Fruit fly (Drosophila melanogaster) whole organism, embryonic: ENCODE data around the gene CG9674.

Experiments used
- Awh ChIP-seq: fragments of 200-800 bp; sonication (Bioruptor generic); IDR thresholded peaks from 2 replicates; pipeline ENCODE4, ENCODE4 v1.3.6; 2022; ENCODE audit warnings: missing biosample characterization, missing genetic modification characterization
- CG10274 ChIP-seq: fragments of 200-800 bp; sonication (Bioruptor generic); optimal IDR thresholded peaks from 3 replicates; lab custom pipeline; 2017; ENCODE audit warnings: missing biosample characterization, mild to moderate bottlenecking, missing genetic modification characterization
- CG10979 ChIP-seq: fragments of 200-800 bp; sonication (Bioruptor generic); optimal IDR thresholded peaks from 2 replicates; lab custom pipeline; 2018; ENCODE audit warnings: missing biosample characterization, mild to moderate bottlenecking, missing genetic modification characterization, moderate library complexity
- CG11456 ChIP-seq: fragments of 200-800 bp; sonication (Bioruptor generic); IDR thresholded peaks from 3 replicates; pipeline ENCODE4 v1.3.6; 2022; ENCODE audit warnings: missing biosample characterization, missing genetic modification characterization
- CG12104 ChIP-seq: fragments of 200-800 bp; sonication (Bioruptor generic); optimal IDR thresholded peaks from 3 replicates; lab custom pipeline; 2016; ENCODE audit warnings: missing biosample characterization, missing genetic modification characterization
- CG12236 ChIP-seq: fragments of 200-800 bp; sonication (Bioruptor generic); optimal IDR thresholded peaks from 2 replicates; lab custom pipeline; 2016; ENCODE audit warnings: missing biosample characterization, missing genetic modification characterization
- CG14050 ChIP-seq: fragments of 200-800 bp; sonication (Bioruptor generic); IDR thresholded peaks from 3 replicates; pipeline ENCODE4 v1.3.6; 2022; ENCODE audit warnings: missing biosample characterization, missing genetic modification characterization
- CG14441 ChIP-seq: fragments of 200-800 bp; sonication (Bioruptor generic); IDR thresholded peaks from 2 replicates; pipeline ENCODE4 v1.3.6; 2022; ENCODE audit warnings: missing biosample characterization, missing genetic modification characterization
- CG1529 ChIP-seq: fragments of 200-800 bp; sonication (Bioruptor generic); optimal IDR thresholded peaks from 3 replicates; lab custom pipeline; 2018; ENCODE audit warnings: missing biosample characterization, missing genetic modification characterization
- CG1647 ChIP-seq: fragments of 200-800 bp; sonication (Bioruptor generic); optimal IDR thresholded peaks from 3 replicates; lab custom pipeline; 2016; ENCODE audit warnings: missing biosample characterization, missing genetic modification characterization
- CG2202 ChIP-seq: fragments of 200-800 bp; sonication (Bioruptor generic); optimal IDR thresholded peaks from 2 replicates; lab custom pipeline; 2018; ENCODE audit warnings: missing biosample characterization, mild to moderate bottlenecking, missing genetic modification characterization
- CG3281 ChIP-seq: fragments of 200-800 bp; sonication (Bioruptor generic); optimal IDR thresholded peaks from 3 replicates; lab custom pipeline; 2017; ENCODE audit warnings: missing biosample characterization, mild to moderate bottlenecking, missing genetic modification characterization
- CG3726 ChIP-seq: fragments of 200-800 bp; sonication (Bioruptor generic); IDR thresholded peaks from 3 replicates; pipeline ENCODE4, ENCODE4 v1.3.6; 2022; ENCODE audit warnings: missing biosample characterization, missing genetic modification characterization
- CG4707 ChIP-seq: fragments of 200-800 bp; sonication (Bioruptor generic); optimal IDR thresholded peaks from 2 replicates; lab custom pipeline; 2018; ENCODE audit warnings: missing biosample characterization, mild to moderate bottlenecking, missing genetic modification characterization, moderate library complexity
- CG6813 ChIP-seq: fragments of 200-800 bp; sonication (Bioruptor generic); optimal IDR thresholded peaks from 2 replicates; lab custom pipeline; 2017; ENCODE audit warnings: missing biosample characterization, missing genetic modification characterization, mild to moderate bottlenecking, moderate library complexity, missing genetic modification reagents
- CG7271 ChIP-seq: fragments of 200-800 bp; sonication (Bioruptor generic); optimal IDR thresholded peaks from 2 replicates; lab custom pipeline; 2018; ENCODE audit warnings: missing biosample characterization, mild to moderate bottlenecking, missing genetic modification characterization, moderate library complexity
- CG8359 ChIP-seq: fragments of 200-800 bp; sonication (Bioruptor generic); optimal IDR thresholded peaks from 2 replicates; lab custom pipeline; 2017; ENCODE audit warnings: missing biosample characterization, mild to moderate bottlenecking, missing genetic modification characterization, borderline replicate concordance
- CG9437 ChIP-seq: fragments of 200-800 bp; sonication (Bioruptor generic); optimal IDR thresholded peaks from 2 replicates; lab custom pipeline; 2018; ENCODE audit warnings: missing biosample characterization, mild to moderate bottlenecking, missing genetic modification characterization
- CG9876 ChIP-seq: fragments of 200-800 bp; sonication (Bioruptor generic); optimal IDR thresholded peaks from 2 replicates; lab custom pipeline; 2016; ENCODE audit warnings: missing biosample characterization, missing genetic modification characterization
- CoRest ChIP-seq: fragments of 200-800 bp; sonication (Bioruptor generic); optimal IDR thresholded peaks from 3 replicates; lab custom pipeline; 2018; ENCODE audit warnings: missing biosample characterization, mild to moderate bottlenecking, missing genetic modification characterization, moderate library complexity
- Dfd ChIP-seq, 2 experiments: fragments of >200 bp; optimal IDR thresholded peaks; 2 replicates each; lab custom pipeline; 2017; ENCODE audit warnings: missing biosample characterization in 2 of 2, missing genetic modification characterization in 2 of 2
- Fer1 ChIP-seq: fragments of 200-800 bp; sonication (Bioruptor generic); optimal IDR thresholded peaks from 2 replicates; lab custom pipeline; 2017; ENCODE audit warnings: missing biosample characterization, mild to moderate bottlenecking, missing genetic modification characterization
- Fer3 ChIP-seq: fragments of 200-800 bp; sonication (Bioruptor generic); optimal IDR thresholded peaks from 2 replicates; lab custom pipeline; 2018; ENCODE audit warnings: missing biosample characterization, mild to moderate bottlenecking, missing genetic modification characterization, moderate library complexity
- H2.0 ChIP-seq: fragments of 200-800 bp; sonication (Bioruptor generic); IDR thresholded peaks from 2 replicates; pipeline ENCODE4 v1.3.6; 2022; ENCODE audit warnings: missing biosample characterization, missing genetic modification characterization
- HHEX ChIP-seq: fragments of 200-800 bp; sonication (Bioruptor generic); optimal IDR thresholded peaks from 3 replicates; lab custom pipeline; 2017; ENCODE audit warnings: missing biosample characterization, mild to moderate bottlenecking, missing genetic modification characterization, missing genetic modification reagents
- HmgZ ChIP-seq: fragments of 200-800 bp; sonication (Bioruptor generic); optimal IDR thresholded peaks from 2 replicates; lab custom pipeline; 2018; ENCODE audit warnings: missing biosample characterization, mild to moderate bottlenecking, missing genetic modification characterization
- Hr3 ChIP-seq: fragments of 200-800 bp; sonication (Bioruptor generic); optimal IDR thresholded peaks from 3 replicates; lab custom pipeline; 2016; ENCODE audit warnings: missing biosample characterization, missing genetic modification characterization
- Max ChIP-seq: fragments of 200-800 bp; sonication (Bioruptor generic); optimal IDR thresholded peaks from 2 replicates; lab custom pipeline; 2016; ENCODE audit warnings: missing biosample characterization, mild to moderate bottlenecking, missing genetic modification characterization
- NfI ChIP-seq: fragments of 200-800 bp; sonication (Bioruptor generic); optimal IDR thresholded peaks from 3 replicates; lab custom pipeline; 2018; ENCODE audit warnings: missing biosample characterization, mild to moderate bottlenecking, missing genetic modification characterization, moderate library complexity
- Side ChIP-seq: fragments of 200-800 bp; sonication (Bioruptor generic); optimal IDR thresholded peaks from 2 replicates; lab custom pipeline; 2016; ENCODE audit warnings: missing biosample characterization, missing genetic modification characterization
- ap ChIP-seq: fragments of 200-800 bp; sonication (Bioruptor generic); IDR thresholded peaks from 2 replicates; pipeline ENCODE4 v1.3.6; 2022; ENCODE audit warnings: missing biosample characterization, missing genetic modification characterization
- bbx ChIP-seq: fragments of 200-800 bp; sonication (Bioruptor generic); IDR thresholded peaks from 2 replicates; pipeline ENCODE4 v1.3.6; 2022; ENCODE audit warnings: missing biosample characterization, missing genetic modification characterization; ENCODE audit not compliant: partially characterized antibody
- bsh ChIP-seq, 2 experiments: fragments of 200-800 bp; sonication (Bioruptor generic); optimal IDR thresholded peaks; 2 replicates each; lab custom pipeline; 2017 to 2018; ENCODE audit warnings: mild to moderate bottlenecking in 2 of 2, missing biosample characterization in 2 of 2, missing genetic modification characterization in 2 of 2, moderate library complexity in 1 of 2
- croc ChIP-seq: fragments of 200-800 bp; sonication (Bioruptor generic); conservative IDR thresholded peaks from 3 replicates; pipeline ENCODE4 v1.3.6; 2022; ENCODE audit warnings: missing biosample characterization, missing genetic modification characterization
- disco-r ChIP-seq: fragments of 200-800 bp; sonication (Bioruptor generic); optimal IDR thresholded peaks from 2 replicates; lab custom pipeline; 2016; ENCODE audit warnings: missing biosample characterization, missing genetic modification characterization
- dysf ChIP-seq: fragments of 200-800 bp; sonication (Bioruptor generic); IDR thresholded peaks from 3 replicates; pipeline ENCODE4 v1.3.6; 2022; ENCODE audit warnings: missing biosample characterization, missing genetic modification characterization
- fd96Cb ChIP-seq: fragments of 200-800 bp; sonication (Bioruptor generic); optimal IDR thresholded peaks from 2 replicates; lab custom pipeline; 2018; ENCODE audit warnings: missing biosample characterization, mild to moderate bottlenecking, missing genetic modification characterization, moderate library complexity
- fru ChIP-seq: fragments of >200 bp; optimal IDR thresholded peaks from 2 replicates; lab custom pipeline; 2017
- gcm ChIP-seq: fragments of 200-800 bp; sonication (Bioruptor generic); optimal IDR thresholded peaks from 2 replicates; lab custom pipeline; 2019; ENCODE audit warnings: missing biosample characterization, mild to moderate bottlenecking, missing genetic modification characterization, moderate library complexity
- gcm2 ChIP-seq: fragments of 200-800 bp; sonication (Bioruptor generic); optimal IDR thresholded peaks from 2 replicates; lab custom pipeline; 2016; ENCODE audit warnings: missing biosample characterization, missing genetic modification characterization
- gsb ChIP-seq: fragments of 200-800 bp; sonication (Bioruptor generic); IDR thresholded peaks from 2 replicates; pipeline ENCODE4 v1.3.6; 2022; ENCODE audit warnings: missing biosample characterization, missing genetic modification characterization
- lilli ChIP-seq: fragments of 200-800 bp; sonication (Bioruptor generic); optimal IDR thresholded peaks from 3 replicates; lab custom pipeline; 2016; ENCODE audit warnings: missing biosample characterization, missing genetic modification characterization
- mld ChIP-seq: fragments of 200-800 bp; sonication (Bioruptor generic); IDR thresholded peaks from 3 replicates; pipeline ENCODE4 v1.3.6; 2022; ENCODE audit warnings: missing biosample characterization, missing genetic modification characterization; ENCODE audit not compliant: partially characterized antibody
- phol ChIP-seq: fragments of 200-800 bp; sonication (Bioruptor generic); optimal IDR thresholded peaks from 3 replicates; lab custom pipeline; 2018; ENCODE audit warnings: missing biosample characterization, mild to moderate bottlenecking, missing genetic modification characterization, moderate library complexity
- pzg ChIP-seq: fragments of 200-800 bp; sonication (Bioruptor generic); optimal IDR thresholded peaks from 3 replicates; lab custom pipeline; 2018; ENCODE audit warnings: missing biosample characterization, mild to moderate bottlenecking, missing genetic modification characterization, moderate library complexity
- salm ChIP-seq: fragments of 200-800 bp; sonication (Bioruptor generic); optimal IDR thresholded peaks from 2 replicates; lab custom pipeline; 2018; ENCODE audit warnings: missing biosample characterization, mild to moderate bottlenecking, missing genetic modification characterization
- sr ChIP-seq: fragments of 200-800 bp; sonication (Bioruptor generic); IDR thresholded peaks from 3 replicates; pipeline ENCODE4 v1.3.6; 2022; ENCODE audit warnings: missing biosample characterization, missing genetic modification characterization
- stwl ChIP-seq: fragments of 200-800 bp; sonication (Bioruptor generic); optimal IDR thresholded peaks from 3 replicates; lab custom pipeline; 2018; ENCODE audit warnings: missing biosample characterization, mild to moderate bottlenecking, missing genetic modification characterization, moderate library complexity
- unpg ChIP-seq: fragments of 200-800 bp; sonication (Bioruptor generic); optimal IDR thresholded peaks from 3 replicates; lab custom pipeline; 2018; ENCODE audit warnings: missing biosample characterization, mild to moderate bottlenecking, missing genetic modification characterization, moderate library complexity
- usp ChIP-seq: fragments of >200 bp; optimal IDR thresholded peaks from 2 replicates; lab custom pipeline; 2017; ENCODE audit warnings: missing biosample characterization, missing genetic modification characterization
- wek ChIP-seq: fragments of 200-800 bp; sonication (Bioruptor generic); optimal IDR thresholded peaks from 3 replicates; lab custom pipeline; 2018; ENCODE audit warnings: missing biosample characterization, mild to moderate bottlenecking, missing genetic modification characterization, moderate library complexity
- zfh2 ChIP-seq: fragments of 200-800 bp; sonication (Bioruptor generic); optimal IDR thresholded peaks from 2 replicates; lab custom pipeline; 2016; ENCODE audit warnings: missing biosample characterization, missing genetic modification characterization

CG9674 gene

DNA sequence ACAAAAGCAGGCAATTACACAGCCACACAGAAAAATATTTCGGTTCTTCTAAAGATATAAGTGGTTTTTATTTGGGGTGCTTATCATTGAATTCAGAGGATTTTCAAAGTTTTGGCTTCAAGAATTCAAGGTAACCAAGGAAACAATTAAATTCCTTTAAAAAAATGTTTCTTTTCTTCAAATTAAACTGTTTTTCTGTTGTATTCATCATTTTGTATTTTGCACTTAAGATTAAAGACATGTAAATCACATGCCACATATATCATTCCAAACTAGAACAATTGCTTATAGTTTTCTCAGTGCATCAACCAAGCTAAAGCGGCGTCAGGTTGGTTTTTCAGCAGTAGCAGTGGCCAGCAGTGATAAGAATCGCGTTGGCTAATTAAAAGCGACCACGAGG, 33.0 kb upstream of the CG9674 start (continued):
- peak; percentile 4 for TF ChIP-seq HHEX
- TF ChIP-seq fru (lab: Kevin White, UChicago): no peak
- no peak for TF ChIP-seq Max (GFP tag; lab: Kevin White, UChicago)
- TF ChIP-seq stwl: no peak
- TF ChIP-seq CoRest (tag; lab: Kevin White, UChicago): peak; percentile 58
- no peak for TF ChIP-seq bsh (GFP tag; optimal IDR thresholded peaks at IDR 0.05; lab: Kevin White, UChicago)
- no peak for TF ChIP-seq ap (GFP tag; lab: Robert Waterston, UW)
- no peak for TF ChIP-seq gcm2 (GFP tag; lab: Kevin White, UChicago)
- TF ChIP-seq lilli (GFP tag; lab: Kevin White, UChicago): peak; percentile 8
- TF ChIP-seq CG3281: peak; percentile 16
- no peak for TF ChIP-seq CG14050 (GFP tag; lab: Robert Waterston, UW)
- no peak for TF ChIP-seq phol
- TF ChIP-seq CG1529 (GFP tag; lab: Kevin White, UChicago): no peak
- TF ChIP-seq CG7271 (tag; lab: Kevin White, UChicago): no peak
- no peak for TF ChIP-seq CG1647
- no peak for TF ChIP-seq Awh (GFP tag; lab: Robert Waterston, UW)
- no peak for TF ChIP-seq fd96Cb (tag; lab: Kevin White, UChicago)
- TF ChIP-seq usp (GFP tag; lab: Kevin White, UChicago): no peak
- no peak for TF ChIP-seq Side (GFP tag; lab: Kevin White, UChicago)
- no peak for TF ChIP-seq sr
- no peak for TF ChIP-seq CG4707
- peak; percentile 55 for TF ChIP-seq Fer1 (GFP tag; lab: Kevin White, UChicago)
- TF ChIP-seq pzg: no peak
- no peak for TF ChIP-seq bbx (GFP tag; lab: Robert Waterston, UW)
- TF ChIP-seq dysf (GFP tag; lab: Robert Waterston, UW): peak; percentile 77; the same call in 2 of the 3 replicates
- peak; percentile 23 for TF ChIP-seq Fer3 (tag; lab: Kevin White, UChicago)
- no peak for TF ChIP-seq salm (tag; lab: Kevin White, UChicago)
- peak; percentile 7 for TF ChIP-seq CG9437 (GFP tag; lab: Kevin White, UChicago)
- no peak for TF ChIP-seq CG11456 (GFP tag; lab: Robert Waterston, UW)
- 0 out of 2 replicates have a peak, but pooled peaks have one; percentile 41 for TF ChIP-seq CG14441 (GFP tag; lab: Robert Waterston, UW)
- TF ChIP-seq gcm: no peak
- TF ChIP-seq mld (GFP tag; lab: Robert Waterston, UW): no peak
- TF ChIP-seq CG10979 (tag; lab: Kevin White, UChicago): peak; percentile 30
- peak; percentile 46 for TF ChIP-seq unpg
- TF ChIP-seq HmgZ (tag; lab: Kevin White, UChicago): no peak
- TF ChIP-seq CG2202 (tag; lab: Kevin White, UChicago): no peak
- TF ChIP-seq zfh2 (GFP tag; lab: Kevin White, UChicago): no peak
- no peak for TF ChIP-seq CG6813 (GFP tag; lab: Kevin White, UChicago)
- no peak for TF ChIP-seq CG8359 (GFP tag; lab: Kevin White, UChicago)
- no peak for TF ChIP-seq CG9876 (GFP tag; lab: Kevin White, UChicago)
- TF ChIP-seq CG12236 (GFP tag; lab: Kevin White, UChicago): no peak
- no peak for TF ChIP-seq CG10274
- TF ChIP-seq H2.0 (GFP tag; lab: Robert Waterston, UW): no peak
- TF ChIP-seq croc (GFP tag; lab: Robert Waterston, UW): no peak
- TF ChIP-seq wek (GFP tag; lab: Kevin White, UChicago): no peak
- TF ChIP-seq gsb (GFP tag; lab: Robert Waterston, UW): no peak; the same call in 1 of the 2 replicates
- TF ChIP-seq CG12104 (GFP tag; lab: Kevin White, UChicago): no peak
- no peak for TF ChIP-seq Hr3 (GFP tag; lab: Kevin White, UChicago)
- no peak for TF ChIP-seq disco-r (GFP tag; lab: Kevin White, UChicago)
- TF ChIP-seq CG3726 (GFP tag; lab: Robert Waterston, UW): no peak
- peak; percentile 32 for TF ChIP-seq NfI
- TF ChIP-seq Dfd (GFP tag; optimal IDR thresholded peaks at IDR 0.05; lab: Kevin White, UChicago): no peak
